Worm (Caenorhabditis elegans): ENCODE data around the gene R107.2.

- TF ChIP-seq med-1 (GFP tag; optimal IDR thresholded peaks at IDR 0.05; ENCODE audit: insufficient read depth), result no peak
- TF ChIP-seq cog-1 (tag; optimal IDR thresholded peaks at IDR 0.05), result no peak
- TF ChIP-seq flt-1 (GFP tag; IDR thresholded peaks at IDR 0.05), result no peak
- TF ChIP-seq T22C8.4 (GFP tag; IDR thresholded peaks at IDR 0.05), result no peak
- TF ChIP-seq ref-1 (GFP tag; conservative IDR thresholded peaks at IDR 0.05), result no peak
- TF ChIP-seq ztf-29 (GFP tag; IDR thresholded peaks at IDR 0.05), result no peak
Measured at ce11 chrIII:9072704-9073103, 27.0 kb upstream of the R107.2 start.

Data from whole organism, midembryonic.